Fruit fly (Drosophila melanogaster): ENCODE measurements around the gene Torsin.

- TF ChIP-seq achi (GFP tag; optimal IDR thresholded peaks at IDR 0.05) (no peak), Blimp-1 (GFP tag; optimal IDR thresholded peaks at IDR 0.05) (no peak), CG9139 (GFP tag; optimal IDR thresholded peaks at IDR 0.05) (no peak), Eip75B (GFP tag; optimal IDR thresholded peaks at IDR 0.05) (no peak), CG7368 (GFP tag; optimal IDR thresholded peaks at IDR 0.05) (no peak), Sox14 (GFP tag; optimal IDR thresholded peaks at IDR 0.05) (no peak), Ets21C (GFP tag; optimal IDR thresholded peaks at IDR 0.05) (no peak), CG11294 (GFP tag; IDR thresholded peaks at IDR 0.05) (no peak), CG6276 (GFP tag; optimal IDR thresholded peaks at IDR 0.05) (no peak), spab (GFP tag; optimal IDR thresholded peaks at IDR 0.05) (no peak)
Observed at dm6 chrX:4643887-4644286, 5.9 kb downstream of the Torsin start, which contains the start of gene CG3081.

Data from whole organism, prepupa.